Fruit fly (Drosophila melanogaster) whole organism, embryonic: ENCODE data around the gene CG15014.

ENCODE experiments used
- Antp ChIP-seq: fragments of 200-800 bp; sonication (Bioruptor generic); optimal IDR thresholded peaks from 3 replicates; lab custom pipeline; 2016; ENCODE audit warnings: missing biosample characterization, missing genetic modification characterization
- Awh ChIP-seq: fragments of 200-800 bp; sonication (Bioruptor generic); IDR thresholded peaks from 2 replicates; pipeline ENCODE4, ENCODE4 v1.3.6; 2022; ENCODE audit warnings: missing biosample characterization, missing genetic modification characterization
- CG10565 ChIP-seq: fragments of 200-800 bp; sonication (Bioruptor generic); optimal IDR thresholded peaks from 3 replicates; lab custom pipeline; 2016; ENCODE audit warnings: missing biosample characterization, mild to moderate bottlenecking, missing genetic modification characterization
- CG10979 ChIP-seq: fragments of 200-800 bp; sonication (Bioruptor generic); optimal IDR thresholded peaks from 2 replicates; lab custom pipeline; 2018; ENCODE audit warnings: missing biosample characterization, mild to moderate bottlenecking, missing genetic modification characterization, moderate library complexity
- CG11398 ChIP-seq: fragments of 200-800 bp; sonication (Bioruptor generic); optimal IDR thresholded peaks from 2 replicates; lab custom pipeline; 2016; ENCODE audit warnings: missing biosample characterization, missing genetic modification characterization
- CG11456 ChIP-seq: fragments of 200-800 bp; sonication (Bioruptor generic); IDR thresholded peaks from 3 replicates; pipeline ENCODE4 v1.3.6; 2022; ENCODE audit warnings: missing biosample characterization, missing genetic modification characterization
- CG15011 ChIP-seq: fragments of 200-800 bp; sonication (Bioruptor generic); optimal IDR thresholded peaks from 3 replicates; lab custom pipeline; 2018; ENCODE audit warnings: missing biosample characterization, mild to moderate bottlenecking, missing genetic modification characterization
- CG15073 ChIP-seq: fragments of 200-800 bp; sonication (Bioruptor generic); optimal IDR thresholded peaks from 2 replicates; lab custom pipeline; 2016; ENCODE audit warnings: missing biosample characterization, missing genetic modification characterization
- CG15514 ChIP-seq: fragments of 200-800 bp; sonication (Bioruptor generic); optimal IDR thresholded peaks from 3 replicates; lab custom pipeline; 2017; ENCODE audit warnings: missing biosample characterization, missing genetic modification characterization, mild to moderate bottlenecking, moderate library complexity, missing genetic modification reagents
- CG17612 ChIP-seq: fragments of 200-800 bp; sonication (Bioruptor generic); IDR thresholded peaks from 2 replicates; pipeline ENCODE4 v1.3.6; 2022; ENCODE audit warnings: missing biosample characterization, missing genetic modification characterization
- CG2712 ChIP-seq: fragments of 200-800 bp; optimal IDR thresholded peaks from 3 replicates; lab custom pipeline; 2019; ENCODE audit warnings: missing biosample characterization, mild to moderate bottlenecking, missing genetic modification characterization, moderate library complexity
- CG30020 ChIP-seq: fragments of 200-800 bp; optimal IDR thresholded peaks from 2 replicates; lab custom pipeline; 2019; ENCODE audit warnings: missing biosample characterization, mild to moderate bottlenecking, missing genetic modification characterization, moderate library complexity
- CG3726 ChIP-seq: fragments of 200-800 bp; sonication (Bioruptor generic); IDR thresholded peaks from 3 replicates; pipeline ENCODE4, ENCODE4 v1.3.6; 2022; ENCODE audit warnings: missing biosample characterization, missing genetic modification characterization
- CG4360 ChIP-seq: fragments of 200-800 bp; sonication (Bioruptor generic); IDR thresholded peaks from 2 replicates; pipeline ENCODE4 v1.3.6; 2022; ENCODE audit warnings: missing biosample characterization, missing genetic modification characterization
- CG6254 ChIP-seq: fragments of 200-800 bp; sonication (Bioruptor generic); optimal IDR thresholded peaks from 3 replicates; lab custom pipeline; 2017; ENCODE audit warnings: mild to moderate bottlenecking, missing biosample characterization, missing genetic modification reagents, missing genetic modification characterization
- CG7357 ChIP-seq: fragments of 200-800 bp; sonication (Bioruptor generic); IDR thresholded peaks from 3 replicates; pipeline ENCODE4 v1.3.6; 2022; ENCODE audit warnings: missing biosample characterization, missing genetic modification characterization
- CG9437 ChIP-seq: fragments of 200-800 bp; sonication (Bioruptor generic); optimal IDR thresholded peaks from 2 replicates; lab custom pipeline; 2018; ENCODE audit warnings: missing biosample characterization, mild to moderate bottlenecking, missing genetic modification characterization
- CkIIα-i1 ChIP-seq: fragments of 200-800 bp; sonication (Bioruptor generic); IDR thresholded peaks from 2 replicates; pipeline ENCODE4 v1.3.6; 2022; ENCODE audit warnings: missing biosample characterization, missing genetic modification characterization
- Dad ChIP-seq: fragments of 200-800 bp; sonication (Bioruptor generic); optimal IDR thresholded peaks from 3 replicates; lab custom pipeline; 2016; ENCODE audit warnings: missing biosample characterization, missing genetic modification characterization
- E2f2 ChIP-seq: fragments of 200-800 bp; sonication (Bioruptor generic); IDR thresholded peaks from 2 replicates; pipeline ENCODE4 v1.3.6; 2022; ENCODE audit warnings: missing biosample characterization, missing genetic modification characterization
- Fer1 ChIP-seq: fragments of 200-800 bp; sonication (Bioruptor generic); optimal IDR thresholded peaks from 2 replicates; lab custom pipeline; 2017; ENCODE audit warnings: missing biosample characterization, mild to moderate bottlenecking, missing genetic modification characterization
- Fer3 ChIP-seq: fragments of 200-800 bp; sonication (Bioruptor generic); optimal IDR thresholded peaks from 2 replicates; lab custom pipeline; 2018; ENCODE audit warnings: missing biosample characterization, mild to moderate bottlenecking, missing genetic modification characterization, moderate library complexity
- GATAe ChIP-seq: fragments of 200-800 bp; sonication (Bioruptor generic); conservative IDR thresholded peaks from 2 replicates; pipeline ENCODE4 v1.3.6; 2022; ENCODE audit warnings: missing biosample characterization, missing genetic modification characterization
- HmgD ChIP-seq: fragments of 200-800 bp; sonication (Bioruptor generic); optimal IDR thresholded peaks from 3 replicates; lab custom pipeline; 2016; ENCODE audit warnings: missing biosample characterization, missing genetic modification characterization
- HmgZ ChIP-seq: fragments of 200-800 bp; sonication (Bioruptor generic); optimal IDR thresholded peaks from 2 replicates; lab custom pipeline; 2018; ENCODE audit warnings: missing biosample characterization, mild to moderate bottlenecking, missing genetic modification characterization
- Hr39 ChIP-seq: fragments of >200 bp; optimal IDR thresholded peaks from 2 replicates; lab custom pipeline; 2017
- Lim3 ChIP-seq: fragments of 200-800 bp; sonication (Bioruptor generic); IDR thresholded peaks from 2 replicates; pipeline ENCODE4 v1.3.6; 2022; ENCODE audit warnings: missing biosample characterization, missing genetic modification characterization
- MTF-1 ChIP-seq: fragments of 200-800 bp; sonication (Bioruptor generic); optimal IDR thresholded peaks from 2 replicates; lab custom pipeline; 2018; ENCODE audit warnings: missing biosample characterization, mild to moderate bottlenecking, missing genetic modification characterization, borderline replicate concordance
- Neu2 ChIP-seq: fragments of 200-800 bp; sonication (Bioruptor generic); optimal IDR thresholded peaks from 3 replicates; lab custom pipeline; 2016; ENCODE audit warnings: missing biosample characterization, missing genetic modification characterization, borderline replicate concordance
- Pdp1 ChIP-seq, 2 experiments: fragments of 200-800 bp; sonication (Bioruptor generic); optimal IDR thresholded peaks; 3 replicates each; lab custom pipeline; 2016; ENCODE audit warnings: missing biosample characterization in 2 of 2, missing genetic modification characterization in 2 of 2, mild to moderate bottlenecking in 1 of 2, moderate library complexity in 1 of 2
- Scr ChIP-seq: fragments of 200-800 bp; sonication (Bioruptor generic); IDR thresholded peaks from 2 replicates; pipeline ENCODE4 v1.3.6; 2022; ENCODE audit warnings: missing biosample characterization, missing genetic modification characterization; ENCODE audit not compliant: partially characterized antibody
- Side ChIP-seq: fragments of 200-800 bp; sonication (Bioruptor generic); optimal IDR thresholded peaks from 2 replicates; lab custom pipeline; 2016; ENCODE audit warnings: missing biosample characterization, missing genetic modification characterization
- Usf ChIP-seq: fragments of 200-800 bp; sonication (Bioruptor generic); optimal IDR thresholded peaks from 2 replicates; lab custom pipeline; 2017; ENCODE audit warnings: missing genotype, missing biosample characterization, missing genetic modification characterization
- amos ChIP-seq: fragments of 200-800 bp; sonication (Bioruptor generic); IDR thresholded peaks from 2 replicates; pipeline ENCODE4 v1.3.6; 2022; ENCODE audit warnings: missing biosample characterization, missing genetic modification characterization; ENCODE audit not compliant: partially characterized antibody
- bab2 ChIP-seq: fragments of 200-800 bp; sonication (Bioruptor generic); optimal IDR thresholded peaks from 2 replicates; lab custom pipeline; 2016; ENCODE audit warnings: missing biosample characterization, missing genetic modification characterization
- dmrt11E ChIP-seq: fragments of 200-800 bp; sonication (Bioruptor generic); optimal IDR thresholded peaks from 3 replicates; lab custom pipeline; 2018; ENCODE audit warnings: missing biosample characterization, mild to moderate bottlenecking, missing genetic modification characterization, moderate library complexity
- dysf ChIP-seq: fragments of 200-800 bp; sonication (Bioruptor generic); IDR thresholded peaks from 3 replicates; pipeline ENCODE4 v1.3.6; 2022; ENCODE audit warnings: missing biosample characterization, missing genetic modification characterization
- eve ChIP-seq, 2 experiments: fragments of >200 bp; optimal IDR thresholded peaks; 2 replicates each; lab custom pipeline; 2017; ENCODE audit warnings: missing biosample characterization in 2 of 2, missing genetic modification characterization in 2 of 2
- fd96Cb ChIP-seq: fragments of 200-800 bp; sonication (Bioruptor generic); optimal IDR thresholded peaks from 2 replicates; lab custom pipeline; 2018; ENCODE audit warnings: missing biosample characterization, mild to moderate bottlenecking, missing genetic modification characterization, moderate library complexity
- ham ChIP-seq: fragments of 200-800 bp; sonication (Bioruptor generic); IDR thresholded peaks from 2 replicates; pipeline ENCODE4 v1.3.6; 2022; ENCODE audit warnings: missing biosample characterization, missing genetic modification characterization
- maf-S ChIP-seq: fragments of 200-800 bp; sonication (Bioruptor generic); optimal IDR thresholded peaks from 2 replicates; lab custom pipeline; 2016; ENCODE audit warnings: missing biosample characterization, missing genetic modification characterization
- peb ChIP-seq: fragments of 200-800 bp; sonication (Bioruptor generic); IDR thresholded peaks from 2 replicates; pipeline ENCODE4 v1.3.6; 2022; ENCODE audit warnings: missing biosample characterization, missing genetic modification characterization
- prd ChIP-seq, 3 experiments: fragments of >200 bp in 2 of 3; fragments of 200-800 bp in 1 of 3; sonication (Bioruptor generic) in 1 of 3; optimal IDR thresholded peaks in 2 of 3; IDR thresholded peaks in 1 of 3; 2 replicates in 2 of 3; 3 replicates in 1 of 3; pipeline versions ENCODE4 v1.3.6 to Lab custom; 2017 to 2022; ENCODE audit warnings: missing biosample characterization in 1 of 3, missing genetic modification characterization in 1 of 3
- pzg ChIP-seq: fragments of 200-800 bp; sonication (Bioruptor generic); optimal IDR thresholded peaks from 3 replicates; lab custom pipeline; 2018; ENCODE audit warnings: missing biosample characterization, mild to moderate bottlenecking, missing genetic modification characterization, moderate library complexity
- rib ChIP-seq: fragments of 200-800 bp; sonication (Bioruptor generic); IDR thresholded peaks from 2 replicates; pipeline ENCODE4 v1.3.6; 2022; ENCODE audit warnings: missing biosample characterization, missing genetic modification characterization
- salm ChIP-seq: fragments of 200-800 bp; sonication (Bioruptor generic); optimal IDR thresholded peaks from 2 replicates; lab custom pipeline; 2018; ENCODE audit warnings: missing biosample characterization, mild to moderate bottlenecking, missing genetic modification characterization
- stc ChIP-seq: fragments of 200-800 bp; sonication (Bioruptor generic); IDR thresholded peaks from 2 replicates; pipeline ENCODE4 v1.3.6; 2022; ENCODE audit warnings: missing biosample characterization, missing genetic modification characterization
- wdn ChIP-seq: fragments of 200-800 bp; sonication (Bioruptor generic); IDR thresholded peaks from 2 replicates; pipeline ENCODE4 v1.3.6; 2022; ENCODE audit warnings: missing biosample characterization, missing genetic modification characterization

The CG15014 gene

DNA sequence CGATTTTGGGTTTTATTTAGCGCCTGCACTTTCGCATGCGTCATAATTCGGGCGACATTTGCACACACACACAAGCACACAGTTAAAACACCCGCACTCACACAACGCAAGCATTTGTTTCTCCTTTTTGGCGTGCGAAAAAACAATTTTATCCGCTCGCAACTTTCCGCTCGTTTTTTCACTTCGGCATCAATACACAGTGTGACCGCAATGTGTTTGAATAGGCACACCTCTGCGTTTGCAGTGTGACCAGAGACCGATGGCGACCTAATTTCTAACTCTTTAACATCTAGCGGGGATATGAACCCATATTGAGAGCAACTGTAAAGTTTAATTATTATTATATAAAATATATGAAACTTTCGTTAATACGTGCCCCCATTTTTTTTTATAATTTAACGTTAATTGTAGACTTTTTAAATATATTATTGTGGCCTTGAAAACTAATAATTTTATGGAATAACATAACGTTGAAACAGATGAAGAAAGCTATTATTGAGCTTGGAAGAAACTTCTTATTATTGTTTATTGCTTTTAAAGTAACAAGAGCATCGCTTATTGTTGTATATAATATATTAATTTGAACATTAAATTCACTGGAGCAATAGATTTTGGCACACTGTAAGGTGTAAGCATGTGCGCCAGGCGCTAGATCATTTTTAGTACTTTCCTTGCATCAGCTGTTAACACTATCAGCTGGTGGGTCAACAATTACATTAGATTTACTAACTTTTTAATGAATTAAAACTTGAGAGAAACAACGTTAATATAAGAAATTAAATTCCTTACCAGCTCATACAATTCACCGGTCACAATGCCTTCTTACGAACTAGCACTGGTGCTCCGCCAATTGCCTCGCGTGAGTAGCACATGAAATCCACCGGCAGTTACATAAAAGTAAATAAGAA, 42.1 kb upstream of the CG15014 start, which contains the start of the genes Cip4 and mRpS6 (continued):
- TF ChIP-seq peb (peak; percentile 63; the same call in 1 of the 2 replicates), Neu2 (GFP tag; lab: Kevin White, UChicago) (no peak), salm (tag; lab: Kevin White, UChicago) (peak; percentile 56), dysf (GFP tag; lab: Robert Waterston, UW) (peak; percentile 77), rib (peak; percentile 53), pzg (peak; percentile 75), fd96Cb (tag; lab: Kevin White, UChicago) (no peak), CG2712 (tag; lab: Kevin White, UChicago) (peak; percentile 72), eve (GFP tag; optimal IDR thresholded peaks at IDR 0.05; lab: Kevin White, UChicago) (no peak), bab2 (peak; percentile 49), stc (peak; percentile 71), Scr (GFP tag; lab: Robert Waterston, UW) (no peak), CG9437 (GFP tag; lab: Kevin White, UChicago) (peak; percentile 71), CkIIα-i1 (GFP tag; lab: Robert Waterston, UW) (no peak), CG11456 (peak; percentile 85), CG15514 (GFP tag; lab: Kevin White, UChicago) (peak; percentile 39), dmrt11E (tag; lab: Kevin White, UChicago) (peak; percentile 75), Usf (GFP tag; lab: Kevin White, UChicago) (peak; percentile 67), Antp (no peak), CG15073 (GFP tag; lab: Kevin White, UChicago) (peak; percentile 49), HmgZ (tag; lab: Kevin White, UChicago) (peak; percentile 53), Lim3 (GFP tag; lab: Robert Waterston, UW) (0 out of 2 replicates have a peak, but pooled peaks have one; percentile 32), CG11398 (GFP tag; lab: Kevin White, UChicago) (no peak), CG10565 (no peak), CG6254 (GFP tag; lab: Kevin White, UChicago) (no peak), CG10979 (tag; lab: Kevin White, UChicago) (no peak), E2f2 (GFP tag; lab: Robert Waterston, UW) (peak; percentile 62; the same call in 1 of the 2 replicates), CG30020 (tag; lab: Kevin White, UChicago) (peak; percentile 68), Dad (GFP tag; lab: Kevin White, UChicago) (no peak), CG7357 (GFP tag; lab: Robert Waterston, UW) (peak; percentile 39; the same call in 1 of the 3 replicates), Pdp1 (GFP tag; optimal IDR thresholded peaks at IDR 0.05; lab: Kevin White, UChicago) (peak; percentile 54 to 92), CG15011 (GFP tag; lab: Kevin White, UChicago) (no peak), Hr39 (lab: Kevin White, UChicago) (no peak), Fer1 (GFP tag; lab: Kevin White, UChicago) (no peak), prd (optimal IDR thresholded peaks at IDR 0.05; lab: Kevin White, UChicago) (no peak), prd (GFP tag; IDR thresholded peaks at IDR 0.05; lab: Robert Waterston, UW) (peak; percentile 76), ham (GFP tag; lab: Robert Waterston, UW) (no peak), HmgD (GFP tag; lab: Kevin White, UChicago) (no peak), CG4360 (no peak), Fer3 (tag; lab: Kevin White, UChicago) (no peak), amos (GFP tag; lab: Robert Waterston, UW) (peak; percentile 49; the same call in 1 of the 2 replicates), MTF-1 (peak; percentile 14), wdn (GFP tag; lab: Robert Waterston, UW) (peak; percentile 74), CG17612 (GFP tag; lab: Robert Waterston, UW) (0 out of 2 replicates have a peak, but pooled peaks have one; percentile 23), CG3726 (GFP tag; lab: Robert Waterston, UW) (peak; percentile 76), Side (GFP tag; lab: Kevin White, UChicago) (no peak), GATAe (GFP tag; lab: Robert Waterston, UW) (no peak), maf-S (GFP tag; lab: Kevin White, UChicago) (no peak), Awh (GFP tag; lab: Robert Waterston, UW) (0 out of 2 replicates have a peak, but pooled peaks have one; percentile 54)
